Fruit fly (Drosophila melanogaster): ENCODE data around the gene CG17026.
A peak's percentile ranks its signal among the peaks of the same experiment; 100 is the strongest.

The CG17026 gene

dm6 chr3L:16004401-16005237 is 29.5 kb downstream of the CG17026 start, which contains the start of the genes hzg and mRpS31 (continued):
- TF ChIP-seq CG8478 (optimal IDR thresholded peaks at IDR 0.05) (no peak), Hmr (GFP tag; optimal IDR thresholded peaks at IDR 0.05) (peak; percentile 64), cwo (GFP tag; optimal IDR thresholded peaks at IDR 0.05) (no peak), CG11247 (GFP tag; IDR thresholded peaks at IDR 0.05) (no peak), corto (GFP tag; optimal IDR thresholded peaks at IDR 0.05) (peak; percentile 28), so (GFP tag; IDR thresholded peaks at IDR 0.05) (no peak), CG4617 (GFP tag; optimal IDR thresholded peaks at IDR 0.05; ENCODE audit: borderline replicate concordance) (peak; percentile 32), CG15073 (GFP tag; optimal IDR thresholded peaks at IDR 0.05) (no peak), CG11560 (tag; IDR thresholded peaks at IDR 0.05) (peak; percentile 17; the same call in 1 of the 3 replicates), nerfin-1 (tag; optimal IDR thresholded peaks at IDR 0.05) (peak; percentile 27), chm (GFP tag; IDR thresholded peaks at IDR 0.05) (peak; percentile 8; the same call in 1 of the 2 replicates), klu (GFP tag; IDR thresholded peaks at IDR 0.05) (no peak), CG4360 (GFP tag; IDR thresholded peaks at IDR 0.05) (no peak), B-H2 (GFP tag; optimal IDR thresholded peaks at IDR 0.05) (no peak), Jarid2 (GFP tag; optimal IDR thresholded peaks at IDR 0.05) (peak; percentile 74), Neu2 (GFP tag; optimal IDR thresholded peaks at IDR 0.05; ENCODE audit: borderline replicate concordance) (no peak), CG6683 (GFP tag; optimal IDR thresholded peaks at IDR 0.05) (no peak), caup (GFP tag; optimal IDR thresholded peaks at IDR 0.05; ENCODE audit: severe bottlenecking) (no peak), CG10147 (GFP tag; optimal IDR thresholded peaks at IDR 0.05) (peak; percentile 65), ken (GFP tag; IDR thresholded peaks at IDR 0.05) (0 out of 3 replicates have a peak, but pooled peaks have one; percentile 37), CG10209 (GFP tag; optimal IDR thresholded peaks at IDR 0.05) (peak; percentile 34), kni (GFP tag; optimal IDR thresholded peaks at IDR 0.05) (no peak), twi (tag; optimal IDR thresholded peaks at IDR 0.05) (peak; percentile 28), CkIIα-i1 (GFP tag; IDR thresholded peaks at IDR 0.05) (no peak), CG2199 (GFP tag; IDR thresholded peaks at IDR 0.05) (no peak), Lhr (GFP tag; optimal IDR thresholded peaks at IDR 0.05) (peak; percentile 55), gcm (GFP tag; optimal IDR thresholded peaks at IDR 0.05) (no peak), schlank (tag; optimal IDR thresholded peaks at IDR 0.05) (no peak), CG8765 (GFP tag; IDR thresholded peaks at IDR 0.05) (no peak), unc-4 (GFP tag; IDR thresholded peaks at IDR 0.05; ENCODE audit: partially characterized antibody) (no peak), chinmo (GFP tag; IDR thresholded peaks at IDR 0.05; ENCODE audit: partially characterized antibody) (no peak), CG17912 (GFP tag; optimal IDR thresholded peaks at IDR 0.05) (no peak), lilli (GFP tag; optimal IDR thresholded peaks at IDR 0.05) (peak; percentile 72), CG6813 (GFP tag; optimal IDR thresholded peaks at IDR 0.05) (no peak), CG3163 (GFP tag; optimal IDR thresholded peaks at IDR 0.05) (peak; percentile 40), Lim3 (GFP tag; IDR thresholded peaks at IDR 0.05) (no peak), CG30431 (GFP tag; optimal IDR thresholded peaks at IDR 0.05) (no peak), jigr1 (GFP tag; IDR thresholded peaks at IDR 0.05) (no peak), CG7745 (tag; optimal IDR thresholded peaks at IDR 0.05) (peak; percentile 20), gem (tag; optimal IDR thresholded peaks at IDR 0.05) (peak; percentile 77), CG11085 (GFP tag; IDR thresholded peaks at IDR 0.05) (0 out of 2 replicates have a peak, but pooled peaks have one; percentile 10), E2f1 (GFP tag; IDR thresholded peaks at IDR 0.05) (no peak), CG7987 (GFP tag; optimal IDR thresholded peaks at IDR 0.05) (no peak)

Measured in whole organism, embryonic.